Fruit fly (Drosophila melanogaster) whole organism, embryonic: Measurements from ENCODE around the gene GAPsec.

Experiments
- CG10147 ChIP-seq: fragments of 200-800 bp; sonication (Bioruptor generic); optimal IDR thresholded peaks from 2 replicates; lab custom pipeline; 2019; ENCODE audit warnings: missing biosample characterization, mild to moderate bottlenecking, missing genetic modification characterization, moderate library complexity
- CG10654 ChIP-seq: fragments of 200-800 bp; sonication (Bioruptor generic); optimal IDR thresholded peaks from 2 replicates; lab custom pipeline; 2016; ENCODE audit warnings: missing biosample characterization, missing genetic modification characterization
- CG11247 ChIP-seq: fragments of 200-800 bp; sonication (Bioruptor generic); IDR thresholded peaks from 2 replicates; pipeline ENCODE4 v1.3.6; 2022; ENCODE audit warnings: missing biosample characterization, missing genetic modification characterization
- CG13296 ChIP-seq: fragments of 200-800 bp; sonication (Bioruptor generic); optimal IDR thresholded peaks from 3 replicates; lab custom pipeline; 2018; ENCODE audit warnings: missing biosample characterization, mild to moderate bottlenecking, missing genetic modification characterization
- CG13894 ChIP-seq: fragments of 200-800 bp; sonication (Bioruptor generic); optimal IDR thresholded peaks from 3 replicates; lab custom pipeline; 2018; ENCODE audit warnings: missing biosample characterization, mild to moderate bottlenecking, missing genetic modification characterization, moderate library complexity
- CG17802 ChIP-seq: fragments of 200-800 bp; sonication (Bioruptor generic); optimal IDR thresholded peaks from 2 replicates; lab custom pipeline; 2018; ENCODE audit warnings: missing biosample characterization, mild to moderate bottlenecking, missing genetic modification characterization, moderate library complexity
- CG18476 ChIP-seq: fragments of 200-800 bp; sonication (Bioruptor generic); optimal IDR thresholded peaks from 2 replicates; lab custom pipeline; 2016; ENCODE audit warnings: missing biosample characterization, mild to moderate bottlenecking, missing genetic modification characterization
- CG2116 ChIP-seq: fragments of 200-800 bp; sonication (Bioruptor generic); optimal IDR thresholded peaks from 3 replicates; lab custom pipeline; 2018; ENCODE audit warnings: missing biosample characterization, mild to moderate bottlenecking, missing genetic modification characterization
- CG3065 ChIP-seq: fragments of 200-800 bp; sonication (Bioruptor generic); optimal IDR thresholded peaks from 2 replicates; lab custom pipeline; 2016; ENCODE audit warnings: missing biosample characterization, missing genetic modification characterization
- CG3726 ChIP-seq: fragments of 200-800 bp; sonication (Bioruptor generic); IDR thresholded peaks from 3 replicates; pipeline ENCODE4, ENCODE4 v1.3.6; 2022; ENCODE audit warnings: missing biosample characterization, missing genetic modification characterization
- CG3838 ChIP-seq: fragments of 200-800 bp; sonication (Bioruptor generic); optimal IDR thresholded peaks from 3 replicates; lab custom pipeline; 2016; ENCODE audit warnings: missing biosample characterization, missing genetic modification characterization
- CG6272 ChIP-seq: fragments of 200-800 bp; sonication (Bioruptor generic); IDR thresholded peaks from 2 replicates; pipeline ENCODE4 v1.3.6; 2022; ENCODE audit warnings: missing biosample characterization, missing genetic modification characterization
- CG7839 ChIP-seq: fragments of 200-800 bp; sonication (Bioruptor generic); optimal IDR thresholded peaks from 3 replicates; lab custom pipeline; 2018; ENCODE audit warnings: missing biosample characterization, mild to moderate bottlenecking, missing genetic modification characterization, moderate library complexity
- CG7987 ChIP-seq: fragments of 200-800 bp; sonication (Bioruptor generic); optimal IDR thresholded peaks from 2 replicates; lab custom pipeline; 2018; ENCODE audit warnings: missing biosample characterization, mild to moderate bottlenecking, missing genetic modification characterization, moderate library complexity
- CG8944 ChIP-seq: fragments of 200-800 bp; sonication (Bioruptor generic); optimal IDR thresholded peaks from 3 replicates; lab custom pipeline; 2016; ENCODE audit warnings: missing biosample characterization, missing genetic modification characterization
- CrebB ChIP-seq: fragments of 200-800 bp; sonication (Bioruptor generic); optimal IDR thresholded peaks from 3 replicates; lab custom pipeline; 2018; ENCODE audit warnings: missing biosample characterization, mild to moderate bottlenecking, missing genetic modification characterization
- Ets65A ChIP-seq: fragments of 200-800 bp; sonication (Bioruptor generic); peaks from one replicate; lab custom pipeline; 2016; ENCODE audit warnings: missing biosample characterization, missing genetic modification characterization
- Gsc ChIP-seq: fragments of 200-800 bp; sonication (Bioruptor generic); IDR thresholded peaks from 2 replicates; pipeline ENCODE4 v1.3.6; 2022; ENCODE audit warnings: missing biosample characterization, missing genetic modification characterization
- Gug ChIP-seq: fragments of 200-800 bp; sonication (Bioruptor generic); IDR thresholded peaks from 4 replicates; pipeline ENCODE4 v1.3.6; 2022; ENCODE audit warnings: missing biosample characterization, missing genetic modification characterization
- HmgZ ChIP-seq: fragments of 200-800 bp; sonication (Bioruptor generic); optimal IDR thresholded peaks from 2 replicates; lab custom pipeline; 2018; ENCODE audit warnings: missing biosample characterization, mild to moderate bottlenecking, missing genetic modification characterization
- Hr3 ChIP-seq: fragments of 200-800 bp; sonication (Bioruptor generic); optimal IDR thresholded peaks from 3 replicates; lab custom pipeline; 2016; ENCODE audit warnings: missing biosample characterization, missing genetic modification characterization
- Max ChIP-seq: fragments of 200-800 bp; sonication (Bioruptor generic); optimal IDR thresholded peaks from 2 replicates; lab custom pipeline; 2016; ENCODE audit warnings: missing biosample characterization, mild to moderate bottlenecking, missing genetic modification characterization
- Med ChIP-seq: fragments of 200-800 bp; sonication (Bioruptor generic); peaks from one replicate; lab custom pipeline; 2016; ENCODE audit warnings: missing biosample characterization, missing genetic modification characterization, mild to moderate bottlenecking, inconsistent platforms, moderate library complexity
- NfI ChIP-seq: fragments of 200-800 bp; sonication (Bioruptor generic); optimal IDR thresholded peaks from 3 replicates; lab custom pipeline; 2018; ENCODE audit warnings: missing biosample characterization, mild to moderate bottlenecking, missing genetic modification characterization, moderate library complexity
- Oaz ChIP-seq: fragments of 200-800 bp; sonication (Bioruptor generic); IDR thresholded peaks from 2 replicates; pipeline ENCODE4 v1.3.6; 2022; ENCODE audit warnings: missing biosample characterization, missing genetic modification characterization
- Ptx1 ChIP-seq: fragments of 200-800 bp; sonication (Bioruptor generic); IDR thresholded peaks from 2 replicates; pipeline ENCODE4 v1.3.6; 2022; ENCODE audit warnings: missing biosample characterization, missing genetic modification characterization
- Side ChIP-seq: fragments of 200-800 bp; sonication (Bioruptor generic); optimal IDR thresholded peaks from 2 replicates; lab custom pipeline; 2016; ENCODE audit warnings: missing biosample characterization, missing genetic modification characterization
- Xbp1 ChIP-seq: fragments of 200-800 bp; sonication (Bioruptor generic); optimal IDR thresholded peaks from 3 replicates; lab custom pipeline; 2016; ENCODE audit warnings: missing biosample characterization, mild to moderate bottlenecking, missing genetic modification characterization
- ap ChIP-seq: fragments of 200-800 bp; sonication (Bioruptor generic); IDR thresholded peaks from 2 replicates; pipeline ENCODE4 v1.3.6; 2022; ENCODE audit warnings: missing biosample characterization, missing genetic modification characterization
- cas ChIP-seq: fragments of 200-800 bp; sonication (Bioruptor generic); IDR thresholded peaks from 2 replicates; pipeline ENCODE4 v1.3.6; 2022; ENCODE audit warnings: missing biosample characterization, missing genetic modification characterization
- croc ChIP-seq: fragments of 200-800 bp; sonication (Bioruptor generic); conservative IDR thresholded peaks from 3 replicates; pipeline ENCODE4 v1.3.6; 2022; ENCODE audit warnings: missing biosample characterization, missing genetic modification characterization
- danr ChIP-seq: fragments of 200-800 bp; sonication (Bioruptor generic); IDR thresholded peaks from 2 replicates; pipeline ENCODE4 v1.3.6; 2022; ENCODE audit warnings: missing biosample characterization, missing genetic modification characterization
- dmrt99B ChIP-seq: fragments of 200-800 bp; sonication (Bioruptor generic); optimal IDR thresholded peaks from 2 replicates; lab custom pipeline; 2018; ENCODE audit warnings: missing biosample characterization, mild to moderate bottlenecking, missing genetic modification characterization, moderate library complexity
- dysf ChIP-seq: fragments of 200-800 bp; sonication (Bioruptor generic); IDR thresholded peaks from 3 replicates; pipeline ENCODE4 v1.3.6; 2022; ENCODE audit warnings: missing biosample characterization, missing genetic modification characterization
- ewg ChIP-seq: fragments of 200-800 bp; sonication (Bioruptor generic); optimal IDR thresholded peaks from 3 replicates; lab custom pipeline; 2017; ENCODE audit warnings: mild to moderate bottlenecking, missing biosample characterization, missing genetic modification reagents, missing genetic modification characterization
- fd64A ChIP-seq: fragments of 200-800 bp; sonication (Bioruptor generic); optimal IDR thresholded peaks from 3 replicates; lab custom pipeline; 2018; ENCODE audit warnings: missing biosample characterization, mild to moderate bottlenecking, missing genetic modification characterization
- jumu ChIP-seq: fragments of 200-800 bp; sonication (Bioruptor generic); optimal IDR thresholded peaks from 3 replicates; lab custom pipeline; 2016; ENCODE audit warnings: missing biosample characterization, missing genetic modification characterization
- lilli ChIP-seq: fragments of 200-800 bp; sonication (Bioruptor generic); optimal IDR thresholded peaks from 3 replicates; lab custom pipeline; 2016; ENCODE audit warnings: missing biosample characterization, missing genetic modification characterization
- lov ChIP-seq, 2 experiments: fragments of 200-800 bp in 1 of 2; fragments of >200 bp in 1 of 2; sonication (Bioruptor generic) in 1 of 2; IDR thresholded peaks in 1 of 2; optimal IDR thresholded peaks in 1 of 2; 2 replicates in 1 of 2; 3 replicates in 1 of 2; pipeline versions ENCODE4 v1.3.6 to Lab custom; 2017 to 2022; ENCODE audit warnings: missing biosample characterization in 1 of 2, missing genetic modification characterization in 1 of 2
- nerfin-2 ChIP-seq: fragments of 200-800 bp; sonication (Bioruptor generic); IDR thresholded peaks from 2 replicates; pipeline ENCODE4 v1.3.6; 2022; ENCODE audit warnings: missing biosample characterization, missing genetic modification characterization; ENCODE audit not compliant: partially characterized antibody
- pan ChIP-seq, 4 experiments: fragments of >200 bp in 3 of 4; fragments of 200-800 bp in 1 of 4; sonication (Bioruptor generic) in 1 of 4; optimal IDR thresholded peaks in 3 of 4; IDR thresholded peaks in 1 of 4; 2 replicates each; pipeline versions ENCODE4 v1.3.6 to Lab custom; 2017 to 2022; ENCODE audit warnings: missing biosample characterization in 2 of 4, missing genetic modification characterization in 2 of 4, mixed read lengths in 1 of 4
- rib ChIP-seq: fragments of 200-800 bp; sonication (Bioruptor generic); IDR thresholded peaks from 2 replicates; pipeline ENCODE4 v1.3.6; 2022; ENCODE audit warnings: missing biosample characterization, missing genetic modification characterization
- run ChIP-seq: fragments of 200-800 bp; sonication (Bioruptor generic); optimal IDR thresholded peaks from 3 replicates; lab custom pipeline; 2018; ENCODE audit warnings: missing biosample characterization, mild to moderate bottlenecking, missing genetic modification characterization
- shn ChIP-seq: fragments of 200-800 bp; sonication (Bioruptor generic); optimal IDR thresholded peaks from 3 replicates; lab custom pipeline; 2016; ENCODE audit warnings: missing biosample characterization, missing genetic modification characterization
- sim ChIP-seq: fragments of 200-800 bp; sonication (Bioruptor generic); IDR thresholded peaks from 2 replicates; pipeline ENCODE4 v1.3.6; 2022; ENCODE audit warnings: missing biosample characterization, missing genetic modification characterization
- stc ChIP-seq: fragments of 200-800 bp; sonication (Bioruptor generic); IDR thresholded peaks from 2 replicates; pipeline ENCODE4 v1.3.6; 2022; ENCODE audit warnings: missing biosample characterization, missing genetic modification characterization
- trh ChIP-seq: fragments of 200-800 bp; sonication (Bioruptor generic); optimal IDR thresholded peaks from 2 replicates; lab custom pipeline; 2016; ENCODE audit warnings: missing biosample characterization, missing genetic modification characterization
- wek ChIP-seq: fragments of 200-800 bp; sonication (Bioruptor generic); optimal IDR thresholded peaks from 3 replicates; lab custom pipeline; 2018; ENCODE audit warnings: missing biosample characterization, mild to moderate bottlenecking, missing genetic modification characterization, moderate library complexity
- zfh1 ChIP-seq: fragments of 200-800 bp; sonication (Bioruptor generic); IDR thresholded peaks from 3 replicates; pipeline ENCODE4 v1.3.6; 2022; ENCODE audit warnings: missing biosample characterization, missing genetic modification characterization

Gene GAPsec

DNA sequence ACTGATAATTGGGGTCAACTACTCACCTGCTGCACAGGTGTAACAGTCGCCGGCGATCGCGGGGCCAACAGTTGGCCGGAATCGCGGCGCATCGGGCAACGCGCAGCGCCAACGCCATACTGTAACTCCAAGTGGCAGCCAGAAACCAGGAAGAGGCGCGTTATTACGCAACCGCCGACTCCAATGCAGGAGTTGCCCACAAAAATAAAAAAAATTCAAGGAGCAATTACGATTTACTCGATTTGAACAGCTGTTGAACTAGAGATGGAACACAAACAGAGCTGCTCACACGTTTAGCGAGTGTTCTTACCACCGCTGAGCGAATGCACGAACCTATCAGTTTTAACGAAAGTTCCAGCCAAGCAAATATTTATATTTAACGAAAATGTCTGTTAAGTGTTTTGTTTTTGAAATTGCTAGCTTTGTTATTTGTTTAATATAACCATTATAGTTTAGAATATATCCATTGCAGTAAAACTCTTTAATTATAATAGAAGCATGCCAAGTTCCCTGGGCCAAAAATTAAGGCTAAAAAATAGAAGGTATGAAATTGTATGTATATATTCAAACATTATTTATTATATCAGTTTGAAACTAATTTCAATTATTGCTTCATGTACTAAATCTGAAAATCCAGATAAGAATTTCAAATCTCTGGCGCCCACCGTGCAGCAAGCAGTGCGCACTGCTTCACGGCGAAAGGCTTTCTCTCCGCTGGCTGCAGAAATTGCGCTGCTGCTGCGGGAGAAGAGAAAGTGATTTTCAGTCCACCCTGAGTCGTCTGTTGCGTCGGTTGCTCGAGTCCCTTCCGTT is 19.6 kb downstream of the GAPsec start, which contains the start of the genes CG5989 and CG6282 (continued):
- TF ChIP-seq CG17802 (tag; lab: Kevin White, UChicago): no peak
- TF ChIP-seq Xbp1 (GFP tag; lab: Kevin White, UChicago): peak; percentile 59
- TF ChIP-seq fd64A (GFP tag; lab: Kevin White, UChicago): no peak
- TF ChIP-seq ewg (GFP tag; lab: Kevin White, UChicago): peak; percentile 36
- TF ChIP-seq Gsc (GFP tag; lab: Robert Waterston, UW): no peak
- no peak for TF ChIP-seq Oaz (GFP tag; lab: Robert Waterston, UW)
- no peak for TF ChIP-seq nerfin-2
- peak; percentile 5 for TF ChIP-seq CG18476 (GFP tag; lab: Kevin White, UChicago)
- TF ChIP-seq dmrt99B (tag; lab: Kevin White, UChicago): no peak
- no peak for TF ChIP-seq danr (GFP tag; lab: Robert Waterston, UW)
- TF ChIP-seq Hr3: peak; percentile 36
- no peak for TF ChIP-seq CG3726 (GFP tag; lab: Robert Waterston, UW)
- TF ChIP-seq trh (GFP tag; lab: Kevin White, UChicago): no peak
- no peak for TF ChIP-seq stc (GFP tag; lab: Robert Waterston, UW)
- TF ChIP-seq CG6272 (GFP tag; lab: Robert Waterston, UW): no peak
- TF ChIP-seq Side: no peak
- TF ChIP-seq CG10147: peak; percentile 9
- no peak for TF ChIP-seq CG10654 (GFP tag; lab: Kevin White, UChicago)
- peak; percentile 69 for TF ChIP-seq Ets65A (GFP tag; lab: Kevin White, UChicago)
- no peak for TF ChIP-seq croc
- no peak for TF ChIP-seq zfh1 (GFP tag; lab: Robert Waterston, UW)
- peak; percentile 52 for TF ChIP-seq Max (GFP tag; lab: Kevin White, UChicago)
- peak; percentile 56; the same call in 1 of the 4 replicates for TF ChIP-seq Gug (GFP tag; lab: Robert Waterston, UW)
- peak; percentile 98 for TF ChIP-seq CG2116
- no peak for TF ChIP-seq sim (GFP tag; lab: Robert Waterston, UW)
- TF ChIP-seq ap (GFP tag; lab: Robert Waterston, UW): no peak
- no peak for TF ChIP-seq cas
- TF ChIP-seq CG7987 (GFP tag; lab: Kevin White, UChicago): no peak
- TF ChIP-seq CG7839 (tag; lab: Kevin White, UChicago): no peak
- no peak for TF ChIP-seq CG8944 (GFP tag; lab: Kevin White, UChicago)
- TF ChIP-seq lov (optimal IDR thresholded peaks at IDR 0.05; lab: Kevin White, UChicago): no peak
- TF ChIP-seq lov (GFP tag; IDR thresholded peaks at IDR 0.05; lab: Robert Waterston, UW): peak; percentile 68
- no peak for TF ChIP-seq CG13894 (tag; lab: Kevin White, UChicago)
- no peak for TF ChIP-seq CG13296 (GFP tag; lab: Kevin White, UChicago)
- no peak for TF ChIP-seq pan (optimal IDR thresholded peaks at IDR 0.05; lab: Kevin White, UChicago)
- TF ChIP-seq pan (GFP tag; optimal IDR thresholded peaks at IDR 0.05 in 1 of 2, IDR thresholded peaks at IDR 0.05 in 1 of 2): no peak
- TF ChIP-seq CG3065 (GFP tag; lab: Kevin White, UChicago): no peak
- 0 out of 2 replicates have a peak, but pooled peaks have one; percentile 12 for TF ChIP-seq Ptx1 (GFP tag; lab: Robert Waterston, UW)
- TF ChIP-seq wek (GFP tag; lab: Kevin White, UChicago): no peak
- TF ChIP-seq dysf (GFP tag; lab: Robert Waterston, UW): no peak
- no peak for TF ChIP-seq HmgZ (tag; lab: Kevin White, UChicago)
- no peak for TF ChIP-seq CG11247
- TF ChIP-seq lilli (GFP tag; lab: Kevin White, UChicago): peak; percentile 54
- no peak for TF ChIP-seq CG3838 (GFP tag; lab: Kevin White, UChicago)
- TF ChIP-seq run: no peak
- TF ChIP-seq Med (GFP tag; lab: Kevin White, UChicago): peak; percentile 77
- no peak for TF ChIP-seq shn
- peak; percentile 12 for TF ChIP-seq NfI
- TF ChIP-seq jumu (GFP tag; lab: Kevin White, UChicago): no peak
- no peak for TF ChIP-seq rib (GFP tag; lab: Robert Waterston, UW)
- TF ChIP-seq CrebB (tag; lab: Kevin White, UChicago): no peak
